Worm (Caenorhabditis elegans): ENCODE data around the gene R04F11.3.

Gene R04F11.3

ce11 chrV:12299244-12299766, 17.7 kb downstream of the R04F11.3 start:
- no peak for TF ChIP-seq fkh-6 (tag; optimal IDR thresholded peaks at IDR 0.05)
- TF ChIP-seq ceh-6 (GFP tag; optimal IDR thresholded peaks at IDR 0.05) = no peak
- no peak for TF ChIP-seq C38D4.7 (GFP tag; optimal IDR thresholded peaks at IDR 0.05)
- no peak for TF ChIP-seq ahr-1 (tag; optimal IDR thresholded peaks at IDR 0.05)
- TF ChIP-seq madf-2 (tag; optimal IDR thresholded peaks at IDR 0.05) = no peak
- TF ChIP-seq ttx-3 (tag; optimal IDR thresholded peaks at IDR 0.05) = no peak
- no peak for TF ChIP-seq pros-1 (tag; optimal IDR thresholded peaks at IDR 0.05)
- TF ChIP-seq ceh-22 (tag; optimal IDR thresholded peaks at IDR 0.05) = no peak
- no peak for TF ChIP-seq ceh-48 (tag; optimal IDR thresholded peaks at IDR 0.05)
- no peak for TF ChIP-seq pat-9 (tag; optimal IDR thresholded peaks at IDR 0.05)
- no peak for TF ChIP-seq dve-1 (tag; optimal IDR thresholded peaks at IDR 0.05)
- no peak for TF ChIP-seq unc-42 (tag; optimal IDR thresholded peaks at IDR 0.05)
- no peak for TF ChIP-seq C08G9.2 (tag; optimal IDR thresholded peaks at IDR 0.05)
- TF ChIP-seq ceh-18 (tag; optimal IDR thresholded peaks at IDR 0.05) = no peak
- no peak for TF ChIP-seq ceh-9 (tag; optimal IDR thresholded peaks at IDR 0.05)
- no peak for TF ChIP-seq ref-2 (tag; optimal IDR thresholded peaks at IDR 0.05)
- TF ChIP-seq sox-2 (GFP tag; IDR thresholded peaks at IDR 0.05) = no peak
- no peak for TF ChIP-seq unc-3 (GFP tag; conservative IDR thresholded peaks at IDR 0.05)
- no peak for TF ChIP-seq unc-3 (tag; optimal IDR thresholded peaks at IDR 0.05)
- TF ChIP-seq ceh-45 (GFP tag; IDR thresholded peaks at IDR 0.05) = no peak

- TF ChIP-seq ceh-2 (tag; optimal IDR thresholded peaks at IDR 0.05) = no peak
- no peak for TF ChIP-seq ceh-31 (tag; optimal IDR thresholded peaks at IDR 0.05)
- TF ChIP-seq ceh-30 (tag; optimal IDR thresholded peaks at IDR 0.05) = no peak
- TF ChIP-seq ttx-3 (tag; optimal IDR thresholded peaks at IDR 0.05) = no peak
- TF ChIP-seq ceh-18 (tag; optimal IDR thresholded peaks at IDR 0.05) = no peak
- no peak for TF ChIP-seq ceh-34 (tag; optimal IDR thresholded peaks at IDR 0.05)
- TF ChIP-seq gmeb-2 (tag; optimal IDR thresholded peaks at IDR 0.05) = no peak
- no peak for TF ChIP-seq syd-9 (tag; optimal IDR thresholded peaks at IDR 0.05)
Observed at ce11 chrV:12298184-12298583, 18.8 kb downstream of the R04F11.3 start.

- TF ChIP-seq ceh-34 (tag; optimal IDR thresholded peaks at IDR 0.05) = no peak
- no peak for TF ChIP-seq hlh-30 (tag; optimal IDR thresholded peaks at IDR 0.05; ENCODE audit: insufficient read depth)
- TF ChIP-seq rnt-1 (tag; optimal IDR thresholded peaks at IDR 0.05) = peak; percentile 14
Observed at ce11 chrV:12296794-12297193, 20.2 kb downstream of the R04F11.3 start.

- TF ChIP-seq C38D4.7 (GFP tag; optimal IDR thresholded peaks at IDR 0.05) (no peak), ttx-3 (tag; optimal IDR thresholded peaks at IDR 0.05) (no peak), eyg-1 (tag; optimal IDR thresholded peaks at IDR 0.05) (no peak), mec-3 (tag; optimal IDR thresholded peaks at IDR 0.05; ENCODE audit: borderline replicate concordance) (no peak), C08G9.2 (tag; optimal IDR thresholded peaks at IDR 0.05) (no peak), nhr-11 (tag; optimal IDR thresholded peaks at IDR 0.05) (no peak), rnt-1 (tag; optimal IDR thresholded peaks at IDR 0.05) (no peak), odd-2 (tag; optimal IDR thresholded peaks at IDR 0.05) (no peak), npax-4 (tag; optimal IDR thresholded peaks at IDR 0.05) (no peak), pag-3 (tag; optimal IDR thresholded peaks at IDR 0.05; ENCODE audit: borderline replicate concordance) (no peak), ref-2 (tag; optimal IDR thresholded peaks at IDR 0.05) (no peak), unc-3 (GFP tag; conservative IDR thresholded peaks at IDR 0.05) (no peak), unc-3 (tag; optimal IDR thresholded peaks at IDR 0.05) (no peak), lin-11 (tag; optimal IDR thresholded peaks at IDR 0.05) (no peak), ceh-30 (tag; optimal IDR thresholded peaks at IDR 0.05) (no peak), tbx-2 (tag; optimal IDR thresholded peaks at IDR 0.05) (no peak), hlh-15 (tag; optimal IDR thresholded peaks at IDR 0.05) (no peak)
Observed at ce11 chrV:12296122-12296521, 20.9 kb downstream of the R04F11.3 start.

All from whole organism, late embryonic.